Worm (Caenorhabditis elegans) whole organism, mixed stage, embryonic: Measurements from ENCODE around the gene gst-15.

Experiments
- ces-1 ChIP-seq: fragments of 150-350 bp; optimal IDR thresholded peaks from 2 replicates; lab custom pipeline; 2014; ENCODE audit warnings: missing biosample characterization, missing genetic modification reagents, missing genetic modification characterization
- elt-1 ChIP-seq: sonication (generic microtip); optimal IDR thresholded peaks from 2 replicates; lab custom pipeline; 2017; ENCODE audit warnings: missing genetic modification characterization, mild to moderate bottlenecking, missing compliant biosample characterization, antibody characterized with exemption, moderate library complexity, borderline replicate concordance; ENCODE audit not compliant: insufficient read depth
- flh-1 ChIP-seq: fragments of 200-800 bp; sonication (Bioruptor generic); optimal IDR thresholded peaks from 2 replicates; lab custom pipeline; 2018; ENCODE audit warnings: mild to moderate bottlenecking, missing genetic modification characterization, moderate library complexity, missing compliant biosample characterization
- unc-39 ChIP-seq: fragments of 150-350 bp; optimal IDR thresholded peaks from 2 replicates; lab custom pipeline; 2014; ENCODE audit warnings: missing biosample characterization, missing genetic modification characterization

DNA sequence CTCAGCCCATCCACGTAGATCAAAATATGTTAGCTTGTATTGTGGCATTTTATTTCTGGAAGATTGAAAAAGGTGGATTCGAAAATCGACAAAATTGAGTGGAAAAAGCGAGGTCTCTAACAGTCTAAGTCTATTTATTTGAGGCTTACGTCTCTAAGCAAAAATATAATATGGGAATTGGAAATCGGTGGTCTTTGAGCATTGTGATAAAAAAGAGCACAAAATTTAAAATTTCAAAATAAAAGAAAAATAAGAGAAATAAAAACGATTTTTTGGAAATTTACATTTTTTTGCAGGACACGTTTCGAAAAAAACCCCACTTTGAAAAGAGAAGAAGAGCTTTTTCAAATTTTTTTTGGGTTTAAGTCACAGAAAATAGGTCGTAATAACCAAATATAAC, at the start of gene gst-15:
- TF ChIP-seq unc-39 (tag; lab: Kevin White, UChicago) (no peak), elt-1 (no peak), flh-1 (no peak), ces-1 (GFP tag; lab: Kevin White, UChicago) (no peak)
